Worm (Caenorhabditis elegans) whole organism, mixed stage, embryonic: ENCODE data around the gene B0034.4.
"Not testable (repeated sequence)": the region's sequence is repeated elsewhere in the genome, so short reads cannot be mapped to it uniquely, and the experiment has no call there.

Experiments used
- M03D4.4 ChIP-seq: sonication (generic microtip); optimal IDR thresholded peaks from 2 replicates; lab custom pipeline; 2017; ENCODE audit warnings: mild to moderate bottlenecking, missing genetic modification characterization, missing compliant biosample characterization
- bed-3 ChIP-seq: fragments of 200-800 bp; sonication (Bioruptor generic); optimal IDR thresholded peaks from 3 replicates; lab custom pipeline; 2018; ENCODE audit warnings: mild to moderate bottlenecking, missing genetic modification characterization, moderate library complexity, missing compliant biosample characterization
- blmp-1 ChIP-seq: fragments of 150-350 bp; optimal IDR thresholded peaks from 2 replicates; lab custom pipeline; 2014; ENCODE audit warnings: missing biosample characterization, missing genetic modification characterization
- ceh-39 ChIP-seq: fragments of 150-350 bp; optimal IDR thresholded peaks from 2 replicates; lab custom pipeline; 2014; ENCODE audit warnings: missing biosample characterization, missing genetic modification characterization
- ceh-43 ChIP-seq: fragments of 200-800 bp; sonication (Bioruptor generic); optimal IDR thresholded peaks from 2 replicates; lab custom pipeline; 2018; ENCODE audit warnings: mild to moderate bottlenecking, missing genetic modification characterization, moderate library complexity, missing compliant biosample characterization
- ceh-83 ChIP-seq: fragments of 200-800 bp; sonication (Bioruptor generic); optimal IDR thresholded peaks from 2 replicates; lab custom pipeline; 2018; ENCODE audit warnings: mild to moderate bottlenecking, missing genetic modification characterization, missing compliant biosample characterization
- ces-1 ChIP-seq: fragments of 150-350 bp; optimal IDR thresholded peaks from 2 replicates; lab custom pipeline; 2014; ENCODE audit warnings: missing biosample characterization, missing genetic modification reagents, missing genetic modification characterization
- cnd-1 ChIP-seq: fragments of 200-800 bp; sonication (Bioruptor generic); optimal IDR thresholded peaks from 2 replicates; lab custom pipeline; 2018; ENCODE audit warnings: mild to moderate bottlenecking, missing genetic modification characterization, missing compliant biosample characterization
- drap-1 ChIP-seq: fragments of 200-800 bp; sonication (Bioruptor generic); optimal IDR thresholded peaks from 3 replicates; lab custom pipeline; 2018; ENCODE audit warnings: mild to moderate bottlenecking, missing genetic modification characterization, missing compliant biosample characterization
- elt-1 ChIP-seq: sonication (generic microtip); optimal IDR thresholded peaks from 2 replicates; lab custom pipeline; 2017; ENCODE audit warnings: missing genetic modification characterization, mild to moderate bottlenecking, missing compliant biosample characterization, antibody characterized with exemption, moderate library complexity, borderline replicate concordance; ENCODE audit not compliant: insufficient read depth
- elt-3 ChIP-seq: fragments of 150-350 bp; optimal IDR thresholded peaks from 2 replicates; lab custom pipeline; 2014; ENCODE audit warnings: missing biosample characterization, missing genetic modification characterization
- flh-1 ChIP-seq: fragments of 200-800 bp; sonication (Bioruptor generic); optimal IDR thresholded peaks from 2 replicates; lab custom pipeline; 2018; ENCODE audit warnings: mild to moderate bottlenecking, missing genetic modification characterization, moderate library complexity, missing compliant biosample characterization
- ham-2 ChIP-seq: fragments of 200-800 bp; sonication (Bioruptor generic); optimal IDR thresholded peaks from 2 replicates; lab custom pipeline; 2018; ENCODE audit warnings: mild to moderate bottlenecking, missing genetic modification characterization, missing compliant biosample characterization
- hlh-1 ChIP-seq: fragments of 150-350 bp; optimal IDR thresholded peaks from 2 replicates; lab custom pipeline; 2014; ENCODE audit warnings: missing biosample characterization, missing genetic modification reagents, missing genetic modification characterization
- lin-13 ChIP-seq: fragments of 150-350 bp; optimal IDR thresholded peaks from 2 replicates; lab custom pipeline; 2014; ENCODE audit warnings: missing biosample characterization, missing genetic modification characterization
- lin-32 ChIP-seq: fragments of 200-800 bp; sonication (Bioruptor generic); optimal IDR thresholded peaks from 2 replicates; lab custom pipeline; 2018; ENCODE audit warnings: mild to moderate bottlenecking, missing genetic modification characterization, missing compliant biosample characterization
- mab-5 ChIP-seq: fragments of 150-350 bp; optimal IDR thresholded peaks from 2 replicates; lab custom pipeline; 2014; ENCODE audit warnings: missing biosample characterization, missing genetic modification characterization
- mls-2 ChIP-seq: sonication (generic microtip); optimal IDR thresholded peaks from 2 replicates; lab custom pipeline; 2016; ENCODE audit warnings: mild to moderate bottlenecking, missing genetic modification characterization, moderate library complexity, missing compliant biosample characterization
- nhr-12 ChIP-seq: fragments of 150-350 bp; optimal IDR thresholded peaks from 2 replicates; lab custom pipeline; 2014; ENCODE audit warnings: missing biosample characterization, missing genetic modification characterization
- nhr-237 ChIP-seq: fragments of 150-350 bp; optimal IDR thresholded peaks from 2 replicates; lab custom pipeline; 2014; ENCODE audit warnings: missing biosample characterization, missing genetic modification characterization
- pha-4 ChIP-seq: fragments of 150-350 bp; optimal IDR thresholded peaks from 2 replicates; lab custom pipeline; 2018; ENCODE audit warnings: missing biosample characterization, missing genetic modification reagents, missing genetic modification characterization
- sem-2 ChIP-seq: fragments of 200-800 bp; sonication (Bioruptor generic); optimal IDR thresholded peaks from 2 replicates; lab custom pipeline; 2018; ENCODE audit warnings: mild to moderate bottlenecking, missing genetic modification characterization, missing compliant biosample characterization
- sptf-1 ChIP-seq: sonication (generic microtip); optimal IDR thresholded peaks from 2 replicates; lab custom pipeline; 2017; ENCODE audit warnings: mild to moderate bottlenecking, missing genetic modification characterization, moderate library complexity, missing compliant biosample characterization
- tbx-8 ChIP-seq: fragments of 200-800 bp; sonication (Bioruptor generic); optimal IDR thresholded peaks from 2 replicates; lab custom pipeline; 2018; ENCODE audit warnings: mild to moderate bottlenecking, missing genetic modification characterization, moderate library complexity, missing compliant biosample characterization
- unc-120 ChIP-seq: sonication (generic microtip); optimal IDR thresholded peaks from 2 replicates; lab custom pipeline; 2017; ENCODE audit warnings: missing genetic modification characterization, missing compliant biosample characterization; ENCODE audit not compliant: poor library complexity, severe bottlenecking
- unc-39 ChIP-seq: fragments of 150-350 bp; optimal IDR thresholded peaks from 2 replicates; lab custom pipeline; 2014; ENCODE audit warnings: missing biosample characterization, missing genetic modification characterization
- unc-62 ChIP-seq: fragments of 150-350 bp; optimal IDR thresholded peaks from 2 replicates; lab custom pipeline; 2014; ENCODE audit warnings: missing biosample characterization, missing genetic modification reagents, missing genetic modification characterization
- zip-8 ChIP-seq: fragments of 150-350 bp; optimal IDR thresholded peaks from 2 replicates; lab custom pipeline; 2014; ENCODE audit warnings: missing biosample characterization, missing genetic modification characterization
- ztf-11 ChIP-seq: fragments of 150-350 bp; optimal IDR thresholded peaks from 2 replicates; lab custom pipeline; 2014; ENCODE audit warnings: missing biosample characterization, missing genetic modification characterization

The B0034.4 gene

ce11 chrII:5969303-5969702 is at the start of gene B0034.4:
TSS of gene B0034.4 (minus strand) at chrII:5969531.
- TF ChIP-seq unc-120 (tag; lab: Kevin White, UChicago): no peak
- TF ChIP-seq drap-1 (GFP tag; lab: Kevin White, UChicago): no peak
- TF ChIP-seq ceh-39 (tag; lab: Kevin White, UChicago): no peak
- TF ChIP-seq M03D4.4 (tag; lab: Kevin White, UChicago): no peak
- TF ChIP-seq mls-2 (tag; lab: Kevin White, UChicago): no peak
- TF ChIP-seq lin-32 (GFP tag; lab: Kevin White, UChicago): no peak
- TF ChIP-seq blmp-1 (tag; lab: Kevin White, UChicago): no peak
- TF ChIP-seq nhr-12: no peak
- TF ChIP-seq ztf-11 (tag; lab: Kevin White, UChicago): no peak
- no peak for TF ChIP-seq sem-2 (GFP tag; lab: Kevin White, UChicago)
- TF ChIP-seq tbx-8 (GFP tag; lab: Kevin White, UChicago): no peak
- TF ChIP-seq elt-3: no peak
- no peak for TF ChIP-seq ces-1
- no peak for TF ChIP-seq lin-13
- no peak for TF ChIP-seq hlh-1 (tag; lab: Kevin White, UChicago)

DNA sequence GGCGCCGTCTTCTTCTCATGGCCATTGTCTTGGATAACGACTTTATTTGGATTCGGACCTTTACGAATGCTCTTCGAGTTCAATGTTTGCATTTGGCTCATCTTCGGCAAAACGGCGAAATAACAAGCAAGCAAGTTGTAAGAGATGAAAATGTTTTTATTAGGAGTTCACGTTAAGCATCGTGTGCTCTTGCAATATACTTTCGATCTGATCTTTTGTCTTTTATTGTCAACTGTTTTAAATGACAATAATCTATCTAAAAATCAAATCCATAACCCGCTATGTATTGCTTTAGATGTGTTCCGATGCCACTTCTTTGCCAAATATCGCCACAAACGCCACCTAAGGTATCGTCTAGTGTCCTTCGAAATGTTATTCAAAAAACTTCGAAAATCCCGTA is 47.1 kb upstream of the B0034.4 start, which contains the start of gene ZK84.5:
Gene ZK84.5 (minus strand): TSS at position 101 of the 400 bp plus-strand sequence.
- no peak for TF ChIP-seq mab-5 (tag; lab: Kevin White, UChicago)
- TF ChIP-seq sptf-1 (tag; lab: Kevin White, UChicago): no peak
- TF ChIP-seq elt-1 (tag; lab: Kevin White, UChicago): no peak
- TF ChIP-seq elt-3: no peak

DNA sequence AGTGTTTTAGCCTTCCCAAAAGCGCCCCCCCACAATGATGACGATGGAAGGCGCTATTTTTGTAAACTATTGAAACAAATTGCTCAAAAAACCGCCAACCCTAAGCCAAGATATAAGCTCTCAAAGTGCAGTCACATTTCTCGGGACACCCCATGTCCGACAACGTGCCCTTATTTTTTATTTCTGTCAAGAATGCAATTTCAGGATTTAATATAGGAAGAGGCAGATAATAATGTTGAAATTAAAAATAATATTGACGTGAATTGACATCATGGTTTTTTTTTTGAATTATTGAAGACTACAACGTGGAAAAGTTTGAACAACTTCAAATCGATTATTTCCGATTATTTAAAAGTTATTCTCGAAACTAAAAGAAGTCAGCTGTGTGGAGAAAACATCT is 44.7 kb upstream of the B0034.4 start, which contains the start of gene ZK84.2:
Gene ZK84.2 (plus strand): TSS at position 301 of the 400 bp plus-strand sequence.
- TF ChIP-seq ceh-83 (GFP tag; lab: Kevin White, UChicago); ceh-39 (tag; lab: Kevin White, UChicago); elt-3: not testable (repeated sequence)

- TF ChIP-seq bed-3 (GFP tag; lab: Kevin White, UChicago) (no peak), nhr-12 (no peak), ceh-39 (tag; lab: Kevin White, UChicago) (no peak), zip-8 (tag; lab: Kevin White, UChicago) (no peak), ztf-11 (tag; lab: Kevin White, UChicago) (no peak), mab-5 (tag; lab: Kevin White, UChicago) (no peak), sptf-1 (tag; lab: Kevin White, UChicago) (no peak), M03D4.4 (tag; lab: Kevin White, UChicago) (no peak), nhr-237 (tag; lab: Kevin White, UChicago) (no peak), elt-1 (tag; lab: Kevin White, UChicago) (no peak), ham-2 (GFP tag; lab: Kevin White, UChicago) (no peak), flh-1 (no peak), cnd-1 (no peak), unc-39 (tag; lab: Kevin White, UChicago) (no peak), ceh-43 (GFP tag; lab: Kevin White, UChicago) (no peak), blmp-1 (tag; lab: Kevin White, UChicago) (no peak), mls-2 (tag; lab: Kevin White, UChicago) (no peak), unc-62 (GFP tag; lab: Kevin White, UChicago) (no peak), elt-3 (no peak)
Measured at ce11 chrII:6010544-6010943, 41.2 kb upstream of the B0034.4 start, which contains the start of gene ins-20. TSS of gene ins-20 (plus strand) at chrII:6010844.

- TF ChIP-seq pha-4 (tag; lab: Kevin White, UChicago); hlh-1 (tag; lab: Kevin White, UChicago); ceh-83 (GFP tag; lab: Kevin White, UChicago): not testable (repeated sequence)
- TF ChIP-seq, all 35 proteins: peak for 0; not testable (repeated sequence) for 35
Measured at ce11 chrII:6008887-6009286, 39.6 kb upstream of the B0034.4 start, which contains the start of gene ZK84.4. TSS of gene ZK84.4 (minus strand) at chrII:6008987.
